Fruit fly (Drosophila melanogaster): ENCODE measurements around the gene CG14669.

dm6 chr3R:5474551-5474950 lies 60.2 kb downstream of the CG14669 start, which contains the start of the genes CG45100, HDAC3 and Hcs:
- TF ChIP-seq CTCF (optimal IDR thresholded peaks at IDR 0.05) (peak in 1 of 2 experiments; percentile 13), CG8478 (optimal IDR thresholded peaks at IDR 0.05) (no peak)
